Fruit fly (Drosophila melanogaster) whole organism, embryonic: ENCODE measurements around the gene Hrd3.

Experiments used
- Adf1 ChIP-seq: fragments of 200-800 bp; sonication (Bioruptor generic); IDR thresholded peaks from 2 replicates; pipeline ENCODE4 v1.3.6; 2022; ENCODE audit warnings: missing biosample characterization, missing genetic modification characterization
- CG10209 ChIP-seq: fragments of 200-800 bp; sonication (Bioruptor generic); optimal IDR thresholded peaks from 3 replicates; lab custom pipeline; 2017; ENCODE audit warnings: missing biosample characterization, mild to moderate bottlenecking, missing genetic modification characterization, missing genetic modification reagents
- CG10267 ChIP-seq: fragments of 200-800 bp; sonication (Bioruptor generic); optimal IDR thresholded peaks from 2 replicates; lab custom pipeline; 2018; ENCODE audit warnings: missing biosample characterization, mild to moderate bottlenecking, missing genetic modification characterization, moderate library complexity
- CG10274 ChIP-seq: fragments of 200-800 bp; sonication (Bioruptor generic); optimal IDR thresholded peaks from 3 replicates; lab custom pipeline; 2017; ENCODE audit warnings: missing biosample characterization, mild to moderate bottlenecking, missing genetic modification characterization
- CG10431 ChIP-seq: fragments of 200-800 bp; sonication (Bioruptor generic); optimal IDR thresholded peaks from 3 replicates; lab custom pipeline; 2018; ENCODE audit warnings: missing biosample characterization, mild to moderate bottlenecking, missing genetic modification characterization
- CG10462 ChIP-seq: fragments of 200-800 bp; sonication (Bioruptor generic); optimal IDR thresholded peaks from 2 replicates; lab custom pipeline; 2016; ENCODE audit warnings: missing biosample characterization, missing genetic modification characterization
- CG12155 ChIP-seq: fragments of 200-800 bp; sonication (Bioruptor generic); optimal IDR thresholded peaks from 3 replicates; lab custom pipeline; 2016; ENCODE audit warnings: missing biosample characterization, missing genetic modification characterization
- CG12299 ChIP-seq: fragments of 200-800 bp; sonication (Bioruptor generic); optimal IDR thresholded peaks from 2 replicates; lab custom pipeline; 2018; ENCODE audit warnings: missing biosample characterization, mild to moderate bottlenecking, missing genetic modification characterization
- CG12769 ChIP-seq: fragments of 200-800 bp; sonication (Bioruptor generic); optimal IDR thresholded peaks from 2 replicates; lab custom pipeline; 2019; ENCODE audit warnings: missing biosample characterization, mild to moderate bottlenecking, missing genetic modification characterization, moderate library complexity
- CG15514 ChIP-seq: fragments of 200-800 bp; sonication (Bioruptor generic); optimal IDR thresholded peaks from 3 replicates; lab custom pipeline; 2017; ENCODE audit warnings: missing biosample characterization, missing genetic modification characterization, mild to moderate bottlenecking, moderate library complexity, missing genetic modification reagents
- CG15696 ChIP-seq: fragments of 200-800 bp; sonication (Bioruptor generic); optimal IDR thresholded peaks from 2 replicates; lab custom pipeline; 2019; ENCODE audit warnings: missing biosample characterization, mild to moderate bottlenecking, missing genetic modification characterization, moderate library complexity
- CG1603 ChIP-seq: fragments of 200-800 bp; sonication (Bioruptor generic); optimal IDR thresholded peaks from 2 replicates; lab custom pipeline; 2019; ENCODE audit warnings: missing biosample characterization, mild to moderate bottlenecking, missing genetic modification characterization, moderate library complexity
- CG17568 ChIP-seq: fragments of 200-800 bp; sonication (Bioruptor generic); optimal IDR thresholded peaks from 2 replicates; lab custom pipeline; 2018; ENCODE audit warnings: missing biosample characterization, mild to moderate bottlenecking, missing genetic modification characterization, moderate library complexity
- CG1792 ChIP-seq: fragments of 200-800 bp; sonication (Bioruptor generic); optimal IDR thresholded peaks from 2 replicates; lab custom pipeline; 2016; ENCODE audit warnings: missing biosample characterization, missing genetic modification characterization
- CG30431 ChIP-seq: fragments of 200-800 bp; sonication (Bioruptor generic); optimal IDR thresholded peaks from 2 replicates; lab custom pipeline; 2017; ENCODE audit warnings: missing biosample characterization, missing genetic modification characterization
- CG3281 ChIP-seq: fragments of 200-800 bp; sonication (Bioruptor generic); optimal IDR thresholded peaks from 3 replicates; lab custom pipeline; 2017; ENCODE audit warnings: missing biosample characterization, mild to moderate bottlenecking, missing genetic modification characterization
- CG4328 ChIP-seq: fragments of 200-800 bp; sonication (Bioruptor generic); optimal IDR thresholded peaks from 3 replicates; lab custom pipeline; 2017; ENCODE audit warnings: missing biosample characterization, missing genetic modification reagents, missing genetic modification characterization
- CG6813 ChIP-seq: fragments of 200-800 bp; sonication (Bioruptor generic); optimal IDR thresholded peaks from 2 replicates; lab custom pipeline; 2017; ENCODE audit warnings: missing biosample characterization, missing genetic modification characterization, mild to moderate bottlenecking, moderate library complexity, missing genetic modification reagents
- CG9437 ChIP-seq: fragments of 200-800 bp; sonication (Bioruptor generic); optimal IDR thresholded peaks from 2 replicates; lab custom pipeline; 2018; ENCODE audit warnings: missing biosample characterization, mild to moderate bottlenecking, missing genetic modification characterization
- Deaf1 ChIP-seq: fragments of 200-800 bp; optimal IDR thresholded peaks from 3 replicates; lab custom pipeline; 2019; ENCODE audit warnings: missing biosample characterization, mild to moderate bottlenecking, missing genetic modification characterization, moderate library complexity
- Dfd ChIP-seq, 2 experiments: fragments of >200 bp; optimal IDR thresholded peaks; 2 replicates each; lab custom pipeline; 2017; ENCODE audit warnings: missing biosample characterization in 2 of 2, missing genetic modification characterization in 2 of 2
- E2f1 ChIP-seq: fragments of 200-800 bp; sonication (Bioruptor generic); IDR thresholded peaks from 2 replicates; pipeline ENCODE4 v1.3.6; 2022; ENCODE audit warnings: missing biosample characterization, missing genetic modification characterization
- ERR ChIP-seq: fragments of 200-800 bp; sonication (Bioruptor generic); optimal IDR thresholded peaks from 2 replicates; lab custom pipeline; 2016; ENCODE audit warnings: missing biosample characterization, missing genetic modification characterization
- Fer2 ChIP-seq: fragments of 200-800 bp; sonication (Bioruptor generic); optimal IDR thresholded peaks from 2 replicates; lab custom pipeline; 2018; ENCODE audit warnings: missing biosample characterization, mild to moderate bottlenecking, missing genetic modification characterization, moderate library complexity
- Fer3 ChIP-seq: fragments of 200-800 bp; sonication (Bioruptor generic); optimal IDR thresholded peaks from 2 replicates; lab custom pipeline; 2018; ENCODE audit warnings: missing biosample characterization, mild to moderate bottlenecking, missing genetic modification characterization, moderate library complexity
- Ravus ChIP-seq: fragments of 200-800 bp; sonication (Bioruptor generic); IDR thresholded peaks from 2 replicates; pipeline ENCODE4 v1.3.6; 2022; ENCODE audit warnings: missing biosample characterization, missing genetic modification characterization
- Sox100B ChIP-seq: fragments of 200-800 bp; sonication (Bioruptor generic); optimal IDR thresholded peaks from 3 replicates; lab custom pipeline; 2018; ENCODE audit warnings: missing biosample characterization, mild to moderate bottlenecking, missing genetic modification characterization
- Stat92E ChIP-seq, 3 experiments: fragments of >200 bp in 2 of 3; fragments of 200-800 bp in 1 of 3; sonication (Bioruptor generic) in 1 of 3; optimal IDR thresholded peaks; 2 replicates each; lab custom pipeline; 2017 to 2019; ENCODE audit warnings: missing biosample characterization in 3 of 3, missing genetic modification characterization in 3 of 3, mild to moderate bottlenecking in 1 of 3, moderate library complexity in 1 of 3
- ash1 ChIP-seq: fragments of 200-800 bp; sonication (Bioruptor generic); optimal IDR thresholded peaks from 2 replicates; lab custom pipeline; 2018; ENCODE audit warnings: missing biosample characterization, mild to moderate bottlenecking, missing genetic modification characterization
- bcd ChIP-seq: fragments of 200-800 bp; sonication (Bioruptor generic); optimal IDR thresholded peaks from 2 replicates; lab custom pipeline; 2017; ENCODE audit warnings: missing biosample characterization, mild to moderate bottlenecking, missing genetic modification characterization
- bowl ChIP-seq: fragments of 200-800 bp; sonication (Bioruptor generic); IDR thresholded peaks from 2 replicates; pipeline ENCODE4 v1.3.6; 2022; ENCODE audit warnings: missing biosample characterization, missing genetic modification characterization
- btn ChIP-seq: fragments of 200-800 bp; sonication (Bioruptor generic); optimal IDR thresholded peaks from 2 replicates; lab custom pipeline; 2016; ENCODE audit warnings: missing biosample characterization, missing genetic modification characterization
- cato ChIP-seq: fragments of 200-800 bp; sonication (Bioruptor generic); optimal IDR thresholded peaks from 2 replicates; lab custom pipeline; 2016; ENCODE audit warnings: missing biosample characterization, missing genetic modification characterization, borderline replicate concordance
- corto ChIP-seq: fragments of 200-800 bp; sonication (Bioruptor generic); optimal IDR thresholded peaks from 2 replicates; lab custom pipeline; 2016; ENCODE audit warnings: missing biosample characterization, mild to moderate bottlenecking, missing genetic modification characterization, moderate library complexity
- dpn ChIP-seq, 2 experiments: fragments of 200-800 bp; sonication (Bioruptor generic); optimal IDR thresholded peaks; 3 replicates each; lab custom pipeline; 2016; ENCODE audit warnings: missing biosample characterization in 2 of 2, missing genetic modification characterization in 2 of 2
- ems ChIP-seq: fragments of 200-800 bp; sonication (Bioruptor generic); optimal IDR thresholded peaks from 3 replicates; lab custom pipeline; 2016; ENCODE audit warnings: missing biosample characterization, missing genetic modification characterization
- eyg ChIP-seq: fragments of 200-800 bp; sonication (Bioruptor generic); optimal IDR thresholded peaks from 3 replicates; lab custom pipeline; 2016; ENCODE audit warnings: missing biosample characterization, missing genetic modification characterization
- fd64A ChIP-seq: fragments of 200-800 bp; sonication (Bioruptor generic); optimal IDR thresholded peaks from 3 replicates; lab custom pipeline; 2018; ENCODE audit warnings: missing biosample characterization, mild to moderate bottlenecking, missing genetic modification characterization
- gcm2 ChIP-seq: fragments of 200-800 bp; sonication (Bioruptor generic); optimal IDR thresholded peaks from 2 replicates; lab custom pipeline; 2016; ENCODE audit warnings: missing biosample characterization, missing genetic modification characterization
- hb ChIP-seq: fragments of 200-800 bp; sonication (Bioruptor generic); IDR thresholded peaks from 3 replicates; pipeline ENCODE4 v1.3.6; 2022; ENCODE audit warnings: missing biosample characterization, missing genetic modification characterization; ENCODE audit not compliant: partially characterized antibody
- lilli ChIP-seq: fragments of 200-800 bp; sonication (Bioruptor generic); optimal IDR thresholded peaks from 3 replicates; lab custom pipeline; 2016; ENCODE audit warnings: missing biosample characterization, missing genetic modification characterization
- lov ChIP-seq, 2 experiments: fragments of 200-800 bp in 1 of 2; fragments of >200 bp in 1 of 2; sonication (Bioruptor generic) in 1 of 2; IDR thresholded peaks in 1 of 2; optimal IDR thresholded peaks in 1 of 2; 2 replicates in 1 of 2; 3 replicates in 1 of 2; pipeline versions ENCODE4 v1.3.6 to Lab custom; 2017 to 2022; ENCODE audit warnings: missing biosample characterization in 1 of 2, missing genetic modification characterization in 1 of 2
- oc ChIP-seq: fragments of 200-800 bp; sonication (Bioruptor generic); optimal IDR thresholded peaks from 2 replicates; lab custom pipeline; 2018; ENCODE audit warnings: missing biosample characterization, mild to moderate bottlenecking, missing genetic modification characterization, moderate library complexity
- pita ChIP-seq: fragments of 200-800 bp; sonication (Bioruptor generic); optimal IDR thresholded peaks from 2 replicates; lab custom pipeline; 2017; ENCODE audit warnings: missing biosample characterization, mild to moderate bottlenecking, missing genetic modification characterization
- ro ChIP-seq: fragments of 200-800 bp; sonication (Bioruptor generic); IDR thresholded peaks from 2 replicates; pipeline ENCODE4 v1.3.6; 2022; ENCODE audit warnings: missing biosample characterization, missing genetic modification characterization
- sim ChIP-seq: fragments of 200-800 bp; sonication (Bioruptor generic); IDR thresholded peaks from 2 replicates; pipeline ENCODE4 v1.3.6; 2022; ENCODE audit warnings: missing biosample characterization, missing genetic modification characterization
- so ChIP-seq: fragments of 200-800 bp; sonication (Bioruptor generic); IDR thresholded peaks from 3 replicates; pipeline ENCODE4 v1.3.6; 2022; ENCODE audit warnings: missing biosample characterization, missing genetic modification characterization
- unc-4 ChIP-seq: fragments of 200-800 bp; sonication (Bioruptor generic); IDR thresholded peaks from 2 replicates; pipeline ENCODE4 v1.3.6; 2022; ENCODE audit warnings: missing biosample characterization, missing genetic modification characterization; ENCODE audit not compliant: partially characterized antibody

Gene Hrd3

dm6 chr3R:23723381-23724034 is 34.8 kb downstream of the Hrd3 start (continued):
- TF ChIP-seq CG10431 (GFP tag; lab: Kevin White, UChicago) (no peak), bcd (GFP tag; lab: Kevin White, UChicago) (peak; percentile 61), CG30431 (GFP tag; lab: Kevin White, UChicago) (no peak), Dfd (GFP tag; optimal IDR thresholded peaks at IDR 0.05; lab: Kevin White, UChicago) (no peak), CG10274 (no peak), CG9437 (GFP tag; lab: Kevin White, UChicago) (no peak), CG17568 (peak; percentile 48), ERR (no peak), pita (GFP tag; lab: Kevin White, UChicago) (no peak), unc-4 (GFP tag; lab: Robert Waterston, UW) (no peak), CG1603 (tag; lab: Kevin White, UChicago) (peak; percentile 42), CG4328 (GFP tag; lab: Kevin White, UChicago) (peak; percentile 83), Fer3 (no peak), lov (optimal IDR thresholded peaks at IDR 0.05; lab: Kevin White, UChicago) (no peak), lov (GFP tag; IDR thresholded peaks at IDR 0.05; lab: Robert Waterston, UW) (no peak; the same call in 2 of the 3 replicates), fd64A (GFP tag; lab: Kevin White, UChicago) (peak; percentile 85), corto (GFP tag; lab: Kevin White, UChicago) (no peak), sim (GFP tag; lab: Robert Waterston, UW) (peak; percentile 72), CG12299 (tag; lab: Kevin White, UChicago) (peak; percentile 51), CG1792 (GFP tag; lab: Kevin White, UChicago) (no peak), E2f1 (GFP tag; lab: Robert Waterston, UW) (no peak), lilli (GFP tag; lab: Kevin White, UChicago) (no peak), Fer2 (tag; lab: Kevin White, UChicago) (no peak), ems (GFP tag; lab: Kevin White, UChicago) (peak; percentile 23), oc (no peak), Sox100B (GFP tag; lab: Kevin White, UChicago) (peak; percentile 64), CG10462 (GFP tag; lab: Kevin White, UChicago) (peak; percentile 21), CG6813 (GFP tag; lab: Kevin White, UChicago) (peak; percentile 78), Deaf1 (tag; lab: Kevin White, UChicago) (no peak), so (GFP tag; lab: Robert Waterston, UW) (peak; percentile 37; the same call in 1 of the 3 replicates), CG10267 (tag; lab: Kevin White, UChicago) (peak; percentile 11), hb (GFP tag; lab: Robert Waterston, UW) (no peak), CG12769 (no peak), btn (GFP tag; lab: Kevin White, UChicago) (no peak), CG10209 (GFP tag; lab: Kevin White, UChicago) (peak; percentile 31), Stat92E (GFP tag; optimal IDR thresholded peaks at IDR 0.05; lab: Kevin White, UChicago) (peak in 1 of 3 experiments; percentile 47), Adf1 (GFP tag; lab: Robert Waterston, UW) (no peak), eyg (GFP tag; lab: Kevin White, UChicago) (peak; percentile 75), gcm2 (GFP tag; lab: Kevin White, UChicago) (no peak), CG3281 (GFP tag; lab: Kevin White, UChicago) (no peak), CG15696 (tag; lab: Kevin White, UChicago) (no peak), CG15514 (peak; percentile 11), dpn (GFP tag; optimal IDR thresholded peaks at IDR 0.05; lab: Kevin White, UChicago) (no peak), ro (GFP tag; lab: Robert Waterston, UW) (no peak), CG12155 (GFP tag; lab: Kevin White, UChicago) (no peak), bowl (GFP tag; lab: Robert Waterston, UW) (peak; percentile 49; the same call in 1 of the 2 replicates), cato (GFP tag; lab: Kevin White, UChicago) (no peak), Ravus (no peak), ash1 (GFP tag; lab: Kevin White, UChicago) (peak; percentile 4)
